Worm (Caenorhabditis elegans) whole organism, L2 larva: Measurements from ENCODE around the gene Y54G2A.32.

ENCODE experiments used
- C34F6.9 ChIP-seq: fragments of 150-350 bp; optimal IDR thresholded peaks from 2 replicates; lab custom pipeline; 2014; ENCODE audit warnings: missing biosample characterization, missing genetic modification characterization
- R02D3.7 ChIP-seq: fragments of 150-350 bp; optimal IDR thresholded peaks from 2 replicates; lab custom pipeline; 2014; ENCODE audit warnings: missing biosample characterization, missing genetic modification characterization
- Y55F3AM.14 ChIP-seq: fragments of 200-800 bp; sonication (Bioruptor generic); optimal IDR thresholded peaks from 2 replicates; lab custom pipeline; 2018; ENCODE audit warnings: mild to moderate bottlenecking, missing genetic modification characterization, missing compliant biosample characterization
- alr-1 ChIP-seq: fragments of 150-350 bp; optimal IDR thresholded peaks from 2 replicates; lab custom pipeline; 2014; ENCODE audit warnings: missing biosample characterization, missing genetic modification characterization
- ama-1 ChIP-seq: fragments of 150-350 bp; optimal IDR thresholded peaks from 2 replicates; lab custom pipeline; 2018; ENCODE audit warnings: inconsistent platforms
- blmp-1 ChIP-seq: sonication (generic microtip); optimal IDR thresholded peaks from 2 replicates; lab custom pipeline; 2017; ENCODE audit warnings: missing genetic modification characterization, mild to moderate bottlenecking, missing compliant biosample characterization, antibody characterized with exemption, moderate library complexity; ENCODE audit not compliant: insufficient read depth
- ceh-82 ChIP-seq: fragments of 150-350 bp; optimal IDR thresholded peaks from 2 replicates; lab custom pipeline; 2014; ENCODE audit warnings: missing biosample characterization, missing genetic modification characterization
- crh-2 ChIP-seq: sonication (generic microtip); optimal IDR thresholded peaks from 2 replicates; lab custom pipeline; 2017; ENCODE audit warnings: missing biosample characterization, missing genetic modification characterization
- dmd-4 ChIP-seq: sonication (generic microtip); optimal IDR thresholded peaks from 2 replicates; lab custom pipeline; 2017; ENCODE audit warnings: missing biosample characterization, missing genetic modification characterization
- egl-27 ChIP-seq: sonication (generic microtip); optimal IDR thresholded peaks from 3 replicates; lab custom pipeline; 2017; ENCODE audit warnings: missing biosample characterization, missing genetic modification reagents, missing genetic modification characterization
- elt-3 ChIP-seq: sonication (generic microtip); optimal IDR thresholded peaks from 2 replicates; lab custom pipeline; 2017; ENCODE audit warnings: missing biosample characterization, missing genetic modification characterization
- fos-1 ChIP-seq: fragments of 150-350 bp; optimal IDR thresholded peaks from 2 replicates; lab custom pipeline; 2014; ENCODE audit warnings: missing biosample characterization, missing genetic modification characterization
- lin-11 ChIP-seq: fragments of 150-350 bp; sonication (generic microtip); optimal IDR thresholded peaks from 2 replicates; lab custom pipeline; 2014; ENCODE audit warnings: missing biosample characterization, missing genetic modification characterization, inconsistent platforms, mixed read lengths
- lin-13 ChIP-seq: fragments of 150-350 bp; optimal IDR thresholded peaks from 2 replicates; lab custom pipeline; 2014; ENCODE audit warnings: missing biosample characterization, missing genetic modification reagents, missing genetic modification characterization
- lin-39 ChIP-seq: fragments of 150-350 bp; optimal IDR thresholded peaks from 2 replicates; lab custom pipeline; 2014; ENCODE audit warnings: missing biosample characterization, missing genetic modification reagents, missing genetic modification characterization
- mbf-1 ChIP-seq: sonication (generic microtip); optimal IDR thresholded peaks from 2 replicates; lab custom pipeline; 2017; ENCODE audit warnings: missing biosample characterization, missing genetic modification characterization
- mdl-1 ChIP-seq, 2 experiments: fragments of 150-350 bp in 1 of 2; sonication (generic microtip) in 1 of 2; optimal IDR thresholded peaks; 2 replicates each; lab custom pipeline; 2017; ENCODE audit warnings: missing biosample characterization in 2 of 2, missing genetic modification characterization in 2 of 2
- nhr-10 ChIP-seq: sonication (generic microtip); optimal IDR thresholded peaks from 2 replicates; lab custom pipeline; 2017; ENCODE audit warnings: missing biosample characterization, missing genetic modification characterization
- nhr-12 ChIP-seq: fragments of 150-350 bp; optimal IDR thresholded peaks from 2 replicates; lab custom pipeline; 2014; ENCODE audit warnings: missing biosample characterization, missing genetic modification characterization
- nhr-21 ChIP-seq: fragments of 150-350 bp; optimal IDR thresholded peaks from 2 replicates; lab custom pipeline; 2014; ENCODE audit warnings: missing biosample characterization, missing genetic modification characterization
- nhr-23 ChIP-seq: fragments of 150-350 bp; optimal IDR thresholded peaks from 2 replicates; lab custom pipeline; 2014; ENCODE audit warnings: missing biosample characterization, missing genetic modification reagents, missing genetic modification characterization
- nhr-237 ChIP-seq: fragments of 150-350 bp; optimal IDR thresholded peaks from 2 replicates; lab custom pipeline; 2014; ENCODE audit warnings: missing biosample characterization, missing genetic modification characterization
- sem-4 ChIP-seq: fragments of 150-350 bp; optimal IDR thresholded peaks from 2 replicates; lab custom pipeline; 2014; ENCODE audit warnings: missing biosample characterization, missing genetic modification reagents, missing genetic modification characterization
- skn-1 ChIP-seq: sonication (generic microtip); optimal IDR thresholded peaks from 2 replicates; lab custom pipeline; 2017; ENCODE audit warnings: missing biosample characterization, missing genetic modification characterization
- sma-3 ChIP-seq: sonication (generic microtip); optimal IDR thresholded peaks from 2 replicates; lab custom pipeline; 2016; ENCODE audit warnings: missing genetic modification reagents, missing genetic modification characterization, missing compliant biosample characterization
- snpc-4 ChIP-seq: fragments of 150-350 bp; optimal IDR thresholded peaks from 2 replicates; lab custom pipeline; 2014; ENCODE audit warnings: missing biosample characterization, missing genetic modification characterization
- unc-39 ChIP-seq: fragments of 150-350 bp; optimal IDR thresholded peaks from 2 replicates; lab custom pipeline; 2014; ENCODE audit warnings: missing biosample characterization, missing genetic modification characterization
- unc-55 ChIP-seq: fragments of 150-350 bp; sonication (generic microtip); optimal IDR thresholded peaks from 3 replicates; lab custom pipeline; 2014; ENCODE audit warnings: missing biosample characterization, missing genetic modification reagents, missing genetic modification characterization
- zag-1 ChIP-seq: fragments of 150-350 bp; optimal IDR thresholded peaks from 2 replicates; lab custom pipeline; 2014; ENCODE audit warnings: missing biosample characterization, missing genetic modification characterization
- ztf-1 ChIP-seq: fragments of 200-800 bp; sonication (Bioruptor generic); conservative IDR thresholded peaks from 2 replicates; pipeline ENCODE4 v1.3.6; 2022; ENCODE audit warnings: missing genetic modification characterization, missing compliant biosample characterization
- ztf-11 ChIP-seq: sonication (generic microtip); optimal IDR thresholded peaks from 2 replicates; lab custom pipeline; 2017; ENCODE audit warnings: missing biosample characterization, missing genetic modification characterization
- ztf-4 ChIP-seq: fragments of 150-350 bp; optimal IDR thresholded peaks from 2 replicates; lab custom pipeline; 2014; ENCODE audit warnings: missing biosample characterization, missing genetic modification characterization

Y54G2A.32 gene

DNA sequence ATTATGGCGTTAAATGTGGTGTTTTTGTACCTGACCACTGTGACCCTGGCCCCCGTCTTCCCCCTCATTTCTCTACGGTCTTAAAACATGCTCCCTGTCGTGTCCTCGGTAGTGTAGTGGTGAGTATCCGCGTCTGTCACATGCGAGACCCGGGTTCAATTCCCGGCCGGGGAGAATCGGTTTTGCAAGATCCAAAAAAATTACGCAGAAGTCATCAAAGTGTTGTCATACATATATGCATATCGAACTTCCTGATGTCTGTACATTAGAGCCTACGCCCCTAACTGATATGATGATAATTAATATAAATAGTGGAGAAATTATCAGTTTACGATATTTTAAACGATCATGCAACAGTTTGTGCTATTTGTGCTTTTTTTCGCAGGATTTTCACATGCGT is 1.8 kb downstream of the Y54G2A.32 start, which contains the start of gene Y54G2A.45 (continued):
- TF ChIP-seq lin-11 (tag; lab: Kevin White, UChicago) (no peak), nhr-21 (tag; lab: Kevin White, UChicago) (no peak)
- TF ChIP-seq, all 48 proteins: peak for 12

DNA sequence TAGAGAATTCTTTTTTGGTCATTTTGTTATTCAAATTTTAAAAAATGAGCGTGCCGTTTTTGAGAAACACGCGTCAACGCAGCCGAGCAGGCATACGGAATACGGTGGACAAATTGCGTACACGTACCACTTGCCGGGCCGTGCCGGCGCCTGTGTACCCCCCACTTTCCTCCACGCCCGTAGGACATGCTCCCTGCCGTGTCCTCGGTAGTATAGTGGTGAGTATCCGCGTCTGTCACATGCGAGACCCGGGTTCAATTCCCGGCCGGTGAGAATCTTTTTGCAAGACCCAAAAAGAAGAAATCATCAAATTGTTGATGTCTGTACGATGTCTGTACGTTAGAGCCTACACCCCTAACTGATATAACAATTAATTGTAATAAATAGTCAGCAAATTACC is 4.4 kb downstream of the Y54G2A.32 start:
- no peak for TF ChIP-seq ceh-82 (tag; lab: Kevin White, UChicago)
- no peak for TF ChIP-seq sem-4 (tag; lab: Kevin White, UChicago)
- no peak for TF ChIP-seq nhr-23 (tag; lab: Kevin White, UChicago)
- TF ChIP-seq ama-1 (lab: Kevin White, UChicago) = no peak
- TF ChIP-seq nhr-10 (tag; lab: Kevin White, UChicago) = no peak
- TF ChIP-seq, all 48 proteins: peak for 0

DNA sequence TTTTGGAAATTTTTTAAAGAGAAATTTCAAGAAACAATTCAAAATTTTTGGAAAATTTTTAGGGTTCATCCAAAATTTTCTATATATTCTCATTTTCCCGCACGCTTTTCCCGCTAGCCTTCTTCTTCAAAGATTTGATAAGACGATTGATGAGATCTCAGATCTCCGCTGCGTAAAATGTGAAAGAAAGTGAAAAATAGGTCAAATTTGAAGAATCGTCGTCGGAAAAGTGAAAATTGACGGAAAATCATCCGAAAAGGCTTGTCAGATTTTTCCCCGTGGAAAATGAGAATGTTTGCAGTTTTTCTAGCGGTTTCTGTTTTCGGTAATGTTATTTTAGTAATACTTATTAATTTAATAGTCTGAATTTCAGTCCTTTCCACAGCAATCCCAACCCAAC is 5.5 kb downstream of the Y54G2A.32 start, which contains the start of gene Y54G2A.76:
TSS of gene Y54G2A.76 (plus strand) at position 203 of the 400 bp plus-strand sequence.
- no peak for TF ChIP-seq lin-39 (tag; lab: Kevin White, UChicago)
- TF ChIP-seq nhr-10 (tag; lab: Kevin White, UChicago) = no peak
- TF ChIP-seq zag-1 = no peak
- no peak for TF ChIP-seq ztf-1
- TF ChIP-seq dmd-4 (tag; lab: Kevin White, UChicago) = no peak
- TF ChIP-seq ceh-82 (tag; lab: Kevin White, UChicago) = no peak

DNA sequence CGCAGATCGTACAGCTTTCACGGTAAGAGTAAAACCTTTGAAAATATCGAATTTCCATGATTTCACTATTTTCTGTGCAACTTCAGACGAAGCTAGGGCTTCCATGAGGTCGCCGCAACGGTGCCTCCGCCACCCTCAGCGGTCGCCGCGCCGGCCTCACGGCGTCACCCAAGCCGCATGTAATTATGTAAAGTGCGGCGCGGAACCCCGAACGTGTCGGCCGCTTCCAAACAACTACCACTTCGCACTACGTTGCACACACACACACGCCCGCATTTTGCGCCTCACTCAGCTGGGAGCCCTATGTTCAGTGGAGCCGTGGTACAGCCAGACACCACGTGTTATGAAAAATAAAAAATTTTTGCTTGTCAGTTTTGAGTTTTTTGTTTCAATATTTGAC is 13.3 kb downstream of the Y54G2A.32 start:
- TF ChIP-seq ama-1 (lab: Kevin White, UChicago) (no peak), fos-1 (no peak), blmp-1 (no peak), Y55F3AM.14 (GFP tag; lab: Kevin White, UChicago) (no peak), lin-13 (GFP tag; lab: Kevin White, UChicago) (no peak)
- TF ChIP-seq, all 48 proteins: peak for 0

DNA sequence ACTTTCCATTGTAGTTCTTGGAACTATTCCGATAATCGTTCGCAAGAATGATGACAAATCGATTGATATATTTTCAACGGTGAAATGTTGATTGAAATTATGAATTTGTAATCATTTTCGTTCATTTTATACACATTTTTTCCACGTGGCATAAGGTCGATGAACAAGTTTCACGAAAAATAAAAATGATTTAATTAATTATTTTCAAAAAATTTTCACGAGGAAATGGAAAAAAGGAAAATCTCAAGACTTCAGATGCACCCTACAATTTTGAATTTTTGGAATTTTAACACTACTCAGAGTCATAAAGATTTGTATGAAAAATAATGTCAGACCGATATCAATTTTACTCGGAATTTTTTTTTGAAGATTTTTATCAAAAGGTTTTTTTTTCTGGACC is 15.9 kb downstream of the Y54G2A.32 start, which contains the start of gene Y54G2A.13:
TSS of gene Y54G2A.13 (minus strand) at position 101 of the 400 bp plus-strand sequence.
- TF ChIP-seq unc-39 (tag; lab: Kevin White, UChicago) = no peak
- no peak for TF ChIP-seq sma-3 (GFP tag; lab: Kevin White, UChicago)
- TF ChIP-seq zag-1 = no peak
- TF ChIP-seq egl-27 (tag; lab: Kevin White, UChicago) = no peak
- TF ChIP-seq alr-1 (tag; lab: Kevin White, UChicago) = no peak
- TF ChIP-seq nhr-21 (tag; lab: Kevin White, UChicago) = no peak

DNA sequence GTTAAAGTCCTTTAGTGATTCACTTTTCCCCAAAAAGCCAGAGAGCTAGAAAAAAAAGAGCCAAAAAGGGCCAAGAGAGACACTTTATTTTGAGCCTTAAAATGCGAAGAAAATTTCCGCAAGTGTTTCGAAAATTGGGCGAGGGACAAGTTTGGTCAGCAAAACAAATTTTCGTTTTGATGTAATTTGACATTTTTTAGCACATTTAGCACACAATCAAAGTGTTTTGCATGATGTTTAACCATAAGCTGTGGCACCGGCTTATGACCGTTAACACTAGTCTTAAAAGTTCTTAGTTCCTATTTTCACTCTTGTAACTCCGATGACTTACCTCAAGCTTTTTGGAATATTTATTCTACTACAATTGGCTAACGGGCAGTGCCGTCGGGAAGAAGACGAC is 16.7 kb downstream of the Y54G2A.32 start, which contains the start of gene Y54G2A.37:
TSS of gene Y54G2A.37 (plus strand) at position 301 of the 400 bp plus-strand sequence.
- TF ChIP-seq R02D3.7 (tag; lab: Kevin White, UChicago) = no peak
- no peak for TF ChIP-seq egl-27 (tag; lab: Kevin White, UChicago)
- TF ChIP-seq unc-55 (GFP tag; lab: Kevin White, UChicago) = no peak
- TF ChIP-seq skn-1 = no peak
- TF ChIP-seq nhr-237 = no peak
- no peak for TF ChIP-seq unc-39 (tag; lab: Kevin White, UChicago)
- no peak for TF ChIP-seq nhr-21 (tag; lab: Kevin White, UChicago)
- no peak for TF ChIP-seq crh-2 (tag; lab: Kevin White, UChicago)
- TF ChIP-seq C34F6.9 (tag; lab: Kevin White, UChicago) = no peak
- TF ChIP-seq lin-39 (tag; lab: Kevin White, UChicago) = no peak
- TF ChIP-seq sma-3 (GFP tag; lab: Kevin White, UChicago) = no peak
- TF ChIP-seq ztf-11 (tag; lab: Kevin White, UChicago) = no peak
- TF ChIP-seq mbf-1 (tag; lab: Kevin White, UChicago) = no peak

DNA sequence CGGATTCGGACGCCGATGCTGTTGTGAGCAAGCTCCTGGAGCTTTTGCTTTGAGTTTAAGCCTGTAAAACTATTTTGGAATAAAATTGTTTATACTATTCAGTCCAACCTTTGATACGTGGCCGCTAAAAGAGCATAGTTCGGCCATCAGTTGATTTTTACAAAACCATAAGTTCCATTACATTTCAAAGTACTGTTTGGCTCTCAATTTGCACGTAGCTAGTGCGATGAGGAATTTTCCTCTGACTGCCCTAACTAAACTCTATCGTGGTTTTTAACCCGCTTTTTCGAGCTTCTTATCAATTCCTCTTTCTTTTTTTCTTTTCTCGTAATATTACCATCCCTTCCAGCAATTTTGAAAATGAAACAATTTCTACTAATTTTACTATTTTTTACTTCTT is 19.7 kb downstream of the Y54G2A.32 start, which contains the start of gene clec-80:
TSS of gene clec-80 (plus strand) at position 301 of the 400 bp plus-strand sequence.
- TF ChIP-seq sem-4 (tag; lab: Kevin White, UChicago) (no peak), unc-55 (GFP tag; lab: Kevin White, UChicago) (no peak), crh-2 (tag; lab: Kevin White, UChicago) (no peak), nhr-12 (tag; lab: Kevin White, UChicago) (no peak), snpc-4 (tag; lab: Kevin White, UChicago) (no peak), nhr-21 (tag; lab: Kevin White, UChicago) (no peak), elt-3 (tag; lab: Kevin White, UChicago) (no peak), mdl-1 (tag; optimal IDR thresholded peaks at IDR 0.05; lab: Kevin White, UChicago) (no peak), egl-27 (tag; lab: Kevin White, UChicago) (no peak), ztf-4 (tag; lab: Kevin White, UChicago) (no peak)
